Worm (Caenorhabditis elegans) whole organism, L4 larva: ENCODE results near the gene rmd-2.

ENCODE experiments used
- D1046.2 ChIP-seq: fragments of 200-800 bp; sonication (Bioruptor generic); IDR thresholded peaks from 2 replicates; pipeline ENCODE4 v1.3.6; 2022; ENCODE audit warnings: missing genetic modification characterization, missing compliant biosample characterization
- F10B5.3 ChIP-seq: sonication (generic microtip); optimal IDR thresholded peaks from 2 replicates; lab custom pipeline; 2016; ENCODE audit warnings: mild to moderate bottlenecking, missing genetic modification characterization, missing compliant biosample characterization
- F49E8.2 ChIP-seq: sonication (generic microtip); optimal IDR thresholded peaks from 2 replicates; lab custom pipeline; 2016; ENCODE audit warnings: missing compliant biosample characterization, mild to moderate bottlenecking, missing genetic modification characterization, borderline replicate concordance
- R02D3.7 ChIP-seq: fragments of 150-350 bp; sonication (generic microtip); optimal IDR thresholded peaks from 3 replicates; lab custom pipeline; 2014; ENCODE audit warnings: missing biosample characterization, missing genetic modification characterization
- Y105C5A.15 ChIP-seq: fragments of 200-800 bp; sonication (Bioruptor generic); IDR thresholded peaks from 2 replicates; pipeline ENCODE4 v1.3.6; 2022; ENCODE audit warnings: missing genetic modification characterization, missing compliant biosample characterization
- aha-1 ChIP-seq: fragments of 150-350 bp; peaks from one replicate; lab custom pipeline; 2014; ENCODE audit warnings: missing biosample characterization, missing genetic modification characterization
- ama-1 ChIP-seq: fragments of 150-350 bp; optimal IDR thresholded peaks from 2 replicates; lab custom pipeline; 2014; ENCODE audit warnings: inconsistent platforms, mixed read lengths
- ceh-44 ChIP-seq: fragments of 200-800 bp; sonication (Bioruptor generic); IDR thresholded peaks from 2 replicates; pipeline ENCODE4 v1.3.6; 2022; ENCODE audit warnings: missing genetic modification reagents, missing genetic modification characterization, missing compliant biosample characterization
- cey-2 ChIP-seq: sonication (generic microtip); optimal IDR thresholded peaks from 3 replicates; lab custom pipeline; 2017; ENCODE audit warnings: missing genetic modification characterization, mild to moderate bottlenecking, missing compliant biosample characterization, antibody characterized with exemption, borderline replicate concordance; ENCODE audit not compliant: insufficient read depth
- ctbp-1 ChIP-seq: fragments of 200-800 bp; sonication (Bioruptor generic); IDR thresholded peaks from 2 replicates; pipeline ENCODE4 v1.3.6; 2022; ENCODE audit warnings: missing genetic modification reagents, missing genetic modification characterization, missing compliant biosample characterization
- daf-12 ChIP-seq: fragments of 150-350 bp; optimal IDR thresholded peaks from 2 replicates; lab custom pipeline; 2014; ENCODE audit warnings: missing biosample characterization, missing genetic modification reagents, missing genetic modification characterization
- daf-19 ChIP-seq: fragments of 200-800 bp; sonication (Bioruptor generic); conservative IDR thresholded peaks from 2 replicates; pipeline ENCODE4 v1.3.6; 2022; ENCODE audit warnings: missing genetic modification characterization, missing compliant biosample characterization
- daf-8 ChIP-seq: fragments of 200-800 bp; sonication (Bioruptor generic); IDR thresholded peaks from 2 replicates; pipeline ENCODE4 v1.3.6; 2022; ENCODE audit warnings: missing genetic modification characterization, missing compliant biosample characterization
- dve-1 ChIP-seq: sonication (generic microtip); optimal IDR thresholded peaks from 2 replicates; lab custom pipeline; 2017; ENCODE audit warnings: antibody characterized with exemption, mild to moderate bottlenecking, missing genetic modification characterization, missing compliant biosample characterization; ENCODE audit not compliant: insufficient read depth
- hif-1 ChIP-seq, 2 experiments: sonication (generic microtip); optimal IDR thresholded peaks; 2 replicates each; lab custom pipeline; 2016 to 2017; ENCODE audit warnings: missing compliant biosample characterization in 2 of 2, missing genetic modification characterization in 2 of 2, missing genetic modification reagents in 2 of 2, missing genotype in 2 of 2, mild to moderate bottlenecking in 1 of 2
- hlh-11 ChIP-seq: fragments of 200-800 bp; sonication (Bioruptor generic); optimal IDR thresholded peaks from 2 replicates; lab custom pipeline; 2018; ENCODE audit warnings: mild to moderate bottlenecking, missing genetic modification characterization, missing compliant biosample characterization
- hlh-30 ChIP-seq: sonication (generic microtip); optimal IDR thresholded peaks from 2 replicates; lab custom pipeline; 2017; ENCODE audit warnings: antibody characterized with exemption, mild to moderate bottlenecking, missing genetic modification characterization, missing compliant biosample characterization; ENCODE audit not compliant: insufficient read depth
- hmg-1.1 ChIP-seq: fragments of 200-800 bp; sonication (Bioruptor generic); IDR thresholded peaks from 2 replicates; pipeline ENCODE4 v1.3.6; 2022; ENCODE audit warnings: missing genetic modification reagents, missing genetic modification characterization, missing compliant biosample characterization
- lin-29 ChIP-seq: fragments of 200-800 bp; sonication (Bioruptor generic); IDR thresholded peaks from 2 replicates; pipeline ENCODE4 v1.3.6; 2022; ENCODE audit warnings: missing genetic modification reagents, missing genetic modification characterization, missing compliant biosample characterization
- lin-38 ChIP-seq: fragments of 200-800 bp; sonication (Bioruptor generic); IDR thresholded peaks from 2 replicates; pipeline ENCODE4 v1.3.6; 2022; ENCODE audit warnings: missing genetic modification reagents, missing genetic modification characterization, missing compliant biosample characterization
- mep-1 ChIP-seq: fragments of 150-350 bp; sonication (generic microtip); optimal IDR thresholded peaks from 3 replicates; lab custom pipeline; 2014; ENCODE audit warnings: missing biosample characterization, missing genetic modification characterization
- mes-2 ChIP-seq: sonication (generic microtip); optimal IDR thresholded peaks from 2 replicates; lab custom pipeline; 2016; ENCODE audit warnings: missing genotype, mild to moderate bottlenecking, missing genetic modification characterization, missing compliant biosample characterization; ENCODE audit not compliant: poor library complexity, severe bottlenecking
- nhr-10 ChIP-seq: fragments of 150-350 bp; optimal IDR thresholded peaks from 2 replicates; lab custom pipeline; 2014; ENCODE audit warnings: missing biosample characterization, missing genetic modification characterization
- nhr-41 ChIP-seq: fragments of 200-800 bp; sonication (Bioruptor generic); IDR thresholded peaks from 2 replicates; pipeline ENCODE4 v1.3.6; 2022; ENCODE audit warnings: missing genetic modification reagents, missing genetic modification characterization, missing compliant biosample characterization
- nhr-42 ChIP-seq: fragments of 200-800 bp; sonication (Bioruptor generic); IDR thresholded peaks from 2 replicates; pipeline ENCODE4 v1.3.6; 2022; ENCODE audit warnings: missing genetic modification characterization, missing compliant biosample characterization
- nhr-48 ChIP-seq: sonication (generic microtip); optimal IDR thresholded peaks from 2 replicates; lab custom pipeline; 2016; ENCODE audit warnings: mild to moderate bottlenecking, missing genetic modification characterization, missing compliant biosample characterization
- nhr-77 ChIP-seq: fragments of 150-350 bp; optimal IDR thresholded peaks from 2 replicates; lab custom pipeline; 2014; ENCODE audit warnings: missing biosample characterization, missing genetic modification characterization
- rbr-2 ChIP-seq: sonication (generic microtip); optimal IDR thresholded peaks from 2 replicates; lab custom pipeline; 2016; ENCODE audit warnings: missing genotype, missing genetic modification characterization, missing compliant biosample characterization
- saeg-2 ChIP-seq: fragments of 200-800 bp; sonication (Bioruptor generic); IDR thresholded peaks from 2 replicates; pipeline ENCODE4 v1.3.6; 2022; ENCODE audit warnings: missing genetic modification reagents, missing genetic modification characterization, missing compliant biosample characterization
- set-16 ChIP-seq: fragments of 200-800 bp; sonication (Bioruptor generic); IDR thresholded peaks from 2 replicates; pipeline ENCODE4 v1.3.6; 2022; ENCODE audit warnings: missing genetic modification reagents, missing genetic modification characterization, missing compliant biosample characterization
- spr-1 ChIP-seq: sonication (generic microtip); optimal IDR thresholded peaks from 2 replicates; lab custom pipeline; 2016; ENCODE audit warnings: mild to moderate bottlenecking, missing genetic modification characterization, missing compliant biosample characterization
- tag-97 ChIP-seq: fragments of 200-800 bp; sonication (Bioruptor generic); IDR thresholded peaks from 2 replicates; pipeline ENCODE4 v1.3.6; 2022; ENCODE audit warnings: missing genetic modification characterization, missing compliant biosample characterization
- unc-130 ChIP-seq: sonication (generic microtip); optimal IDR thresholded peaks from 2 replicates; lab custom pipeline; 2016; ENCODE audit warnings: missing genetic modification reagents, missing genetic modification characterization, missing compliant biosample characterization
- unc-62 ChIP-seq, 3 experiments: fragments of 150-350 bp in 1 of 3; sonication (generic microtip); optimal IDR thresholded peaks in 2 of 3; peaks in 1 of 3; 1 replicate in 1 of 3; 2 replicates in 2 of 3; lab custom pipeline; 2014 to 2017; ENCODE audit warnings: missing biosample characterization in 3 of 3, missing genetic modification characterization in 3 of 3, missing genetic modification reagents in 3 of 3, missing genotype in 1 of 3
- vab-7 ChIP-seq: fragments of 200-800 bp; sonication (Bioruptor generic); IDR thresholded peaks from 2 replicates; pipeline ENCODE4 v1.3.6; 2022; ENCODE audit warnings: missing genetic modification reagents, missing genetic modification characterization, missing compliant biosample characterization

The rmd-2 gene

DNA sequence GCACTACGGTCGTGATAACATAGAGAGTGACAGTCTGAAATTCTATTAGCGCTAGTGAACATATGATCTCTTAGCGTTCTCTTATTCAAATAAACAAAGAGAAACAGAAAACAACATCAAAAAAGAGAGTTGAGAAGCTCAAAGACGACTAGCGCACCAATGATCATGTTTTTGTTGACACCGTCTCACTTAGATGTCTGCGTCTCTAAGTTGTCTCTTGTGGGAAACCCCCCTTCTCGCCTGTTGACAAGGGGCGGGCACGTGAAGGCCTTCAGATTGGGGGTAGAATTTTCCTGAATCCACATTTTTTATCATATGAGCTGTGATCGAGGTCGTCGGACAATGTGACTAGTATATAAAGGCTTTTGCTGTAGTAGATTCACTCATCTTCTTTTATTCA, 33.9 kb upstream of the rmd-2 start (continued):
- TF ChIP-seq hif-1 (tag; optimal IDR thresholded peaks at IDR 0.05; lab: Kevin White, UChicago) (peak in 1 of 2 experiments; percentile 36), hmg-1.1 (GFP tag; lab: Robert Waterston, UW) (no peak), nhr-42 (GFP tag; lab: Robert Waterston, UW) (no peak), hlh-30 (tag; lab: Kevin White, UChicago) (peak; percentile 87), ceh-44 (no peak), ama-1 (peak; percentile 0), F49E8.2 (tag; lab: Kevin White, UChicago) (no peak), lin-38 (GFP tag; lab: Robert Waterston, UW) (0 out of 2 replicates have a peak, but pooled peaks have one; percentile 13), aha-1 (tag; lab: Kevin White, UChicago) (no peak), F10B5.3 (tag; lab: Kevin White, UChicago) (no peak), nhr-41 (no peak), daf-12 (tag; lab: Kevin White, UChicago) (no peak), rbr-2 (tag; lab: Kevin White, UChicago) (peak; percentile 58), dve-1 (tag; lab: Kevin White, UChicago) (no peak), nhr-10 (tag; lab: Kevin White, UChicago) (no peak), spr-1 (tag; lab: Kevin White, UChicago) (no peak), Y105C5A.15 (GFP tag; lab: Robert Waterston, UW) (peak; percentile 48; the same call in 1 of the 2 replicates), R02D3.7 (tag; lab: Kevin White, UChicago) (no peak), daf-19 (no peak), ctbp-1 (GFP tag; lab: Robert Waterston, UW) (no peak), nhr-77 (tag; lab: Kevin White, UChicago) (no peak), mes-2 (tag; lab: Kevin White, UChicago) (no peak)

DNA sequence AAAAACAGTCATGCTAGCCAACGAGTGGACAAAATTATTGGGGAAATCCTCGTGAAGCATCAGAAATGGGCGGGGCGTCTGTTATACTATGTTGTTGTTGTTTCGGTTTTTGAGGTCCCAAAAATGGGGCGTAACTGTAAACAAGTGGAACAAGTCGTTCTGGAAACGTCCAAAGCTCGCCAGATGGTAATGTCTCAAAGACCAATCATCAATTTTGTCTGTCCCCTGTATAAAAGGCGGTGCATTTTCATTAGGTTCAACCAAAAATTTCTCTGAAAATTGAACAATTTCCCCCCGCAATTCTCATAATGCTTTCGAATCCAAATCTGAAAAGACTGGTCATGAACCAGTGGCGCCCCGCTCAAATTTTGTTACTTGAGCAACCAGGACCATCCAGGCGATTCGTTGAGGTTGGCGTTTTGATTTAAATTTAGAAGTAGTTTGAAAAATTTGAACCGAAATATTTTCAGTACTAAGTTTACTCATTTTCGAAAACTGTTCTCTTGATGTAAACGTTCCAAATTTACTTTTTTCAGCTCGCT, 33.1 kb upstream of the rmd-2 start:
- TF ChIP-seq saeg-2 (GFP tag; lab: Robert Waterston, UW): 0 out of 2 replicates have a peak, but pooled peaks have one; percentile 42
- TF ChIP-seq lin-38 (GFP tag; lab: Robert Waterston, UW): peak; percentile 21; the same call in 1 of the 2 replicates
- 0 out of 2 replicates have a peak, but pooled peaks have one; percentile 23 for TF ChIP-seq daf-19
- TF ChIP-seq vab-7: 0 out of 2 replicates have a peak, but pooled peaks have one; percentile 18
- TF ChIP-seq cey-2 (tag; lab: Kevin White, UChicago): no peak
- TF ChIP-seq D1046.2 (GFP tag; lab: Robert Waterston, UW): 0 out of 2 replicates have a peak, but pooled peaks have one; percentile 25

DNA sequence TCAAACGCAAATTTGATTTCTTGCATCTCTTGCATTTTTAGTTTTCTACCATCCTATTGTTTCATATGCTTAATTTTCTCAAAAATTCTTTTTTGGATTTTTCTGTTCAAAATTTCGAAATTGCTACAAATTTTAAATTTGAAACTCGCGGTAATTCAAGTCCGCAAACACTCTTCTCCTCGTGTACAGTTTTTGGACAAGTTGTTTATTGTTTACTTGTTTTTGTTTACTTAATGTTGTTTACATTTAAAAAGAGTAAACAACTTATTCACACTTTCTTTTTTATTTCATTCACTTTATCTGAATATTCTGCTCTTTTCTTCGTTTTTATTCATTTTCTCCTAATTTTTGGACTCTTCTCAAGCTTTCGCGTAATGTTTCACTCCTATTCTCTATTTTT, 32.2 kb upstream of the rmd-2 start:
- TF ChIP-seq mep-1 (tag; lab: Kevin White, UChicago) (no peak), daf-8 (GFP tag; lab: Robert Waterston, UW) (no peak), unc-130 (GFP tag; lab: Kevin White, UChicago) (peak; percentile 98), vab-7 (no peak), hmg-1.1 (GFP tag; lab: Robert Waterston, UW) (no peak), lin-29 (GFP tag; lab: Robert Waterston, UW) (no peak), Y105C5A.15 (GFP tag; lab: Robert Waterston, UW) (no peak), nhr-48 (tag; lab: Kevin White, UChicago) (no peak), hlh-11 (tag; lab: Kevin White, UChicago) (no peak), unc-62 (GFP tag; optimal IDR thresholded peaks at IDR 0.05 in 1 of 2; lab: Kevin White, UChicago) (peak in 1 of 2 experiments; percentile 81), unc-62 (tag; optimal IDR thresholded peaks at IDR 0.05; lab: Kevin White, UChicago) (no peak), tag-97 (GFP tag; lab: Robert Waterston, UW) (no peak), ctbp-1 (GFP tag; lab: Robert Waterston, UW) (no peak), lin-38 (GFP tag; lab: Robert Waterston, UW) (peak; percentile 43), set-16 (GFP tag; lab: Robert Waterston, UW) (no peak), F49E8.2 (tag; lab: Kevin White, UChicago) (peak; percentile 43)
